Worm (Caenorhabditis elegans): Measurements from ENCODE around the gene C16E9.1.

C16E9.1 gene

ce11 chrX:6902958-6903357 is 37.1 kb upstream of the C16E9.1 start (continued):
- TF ChIP-seq hlh-12 (tag; optimal IDR thresholded peaks at IDR 0.05) (peak; percentile 46), mxl-1 (tag; optimal IDR thresholded peaks at IDR 0.05) (peak; percentile 72), attf-3 (GFP tag; conservative IDR thresholded peaks at IDR 0.05) (no peak), ztf-18 (tag; optimal IDR thresholded peaks at IDR 0.05) (no peak), madf-10 (tag; optimal IDR thresholded peaks at IDR 0.05) (peak; percentile 49), Y95B8A.8 (GFP tag; IDR thresholded peaks at IDR 0.05) (no peak), B0336.3 (GFP tag; IDR thresholded peaks at IDR 0.05) (no peak), snpc-1.1 (tag; optimal IDR thresholded peaks at IDR 0.05; ENCODE audit: insufficient read depth) (peak; percentile 1), athp-1 (tag; optimal IDR thresholded peaks at IDR 0.05) (no peak), snpc-1.3 (tag; optimal IDR thresholded peaks at IDR 0.05; ENCODE audit: insufficient read depth) (peak; percentile 44), nhr-90 (tag; optimal IDR thresholded peaks at IDR 0.05) (peak; percentile 82), B0019.2 (GFP tag; conservative IDR thresholded peaks at IDR 0.05) (0 out of 2 replicates have a peak, but pooled peaks have one; percentile 7), unc-130 (GFP tag; optimal IDR thresholded peaks at IDR 0.05) (peak; percentile 58), hlh-26 (GFP tag; conservative IDR thresholded peaks at IDR 0.05) (no peak), bed-2 (GFP tag; IDR thresholded peaks at IDR 0.05) (no peak), ztf-28 (GFP tag; IDR thresholded peaks at IDR 0.05) (no peak), lin-26 (GFP tag; IDR thresholded peaks at IDR 0.05) (no peak; the same call in 1 of the 2 replicates), madf-8 (GFP tag; conservative IDR thresholded peaks at IDR 0.05) (no peak), ama-1 (optimal IDR thresholded peaks at IDR 0.05) (no peak), ama-1 (GFP tag; optimal IDR thresholded peaks at IDR 0.05) (peak; percentile 42 to 73), zfh-2 (GFP tag; conservative IDR thresholded peaks at IDR 0.05) (no peak), unc-62 (GFP tag; optimal IDR thresholded peaks at IDR 0.05) (no peak), mes-4 (tag; optimal IDR thresholded peaks at IDR 0.05) (peak; percentile 64), nhr-80 (tag; optimal IDR thresholded peaks at IDR 0.05) (peak; percentile 36), somi-1 (GFP tag; optimal IDR thresholded peaks at IDR 0.05) (peak; percentile 47), hmg-20 (GFP tag; IDR thresholded peaks at IDR 0.05) (peak; percentile 56; the same call in 1 of the 2 replicates), lsl-1 (GFP tag; optimal IDR thresholded peaks at IDR 0.05) (no peak), let-607 (tag; optimal IDR thresholded peaks at IDR 0.05) (peak; percentile 44), sptf-2 (GFP tag; optimal IDR thresholded peaks at IDR 0.05) (peak; percentile 37), B0035.1 (tag; optimal IDR thresholded peaks at IDR 0.05) (peak; percentile 4), sea-2 (GFP tag; IDR thresholded peaks at IDR 0.05) (no peak), sdz-38 (tag; optimal IDR thresholded peaks at IDR 0.05) (no peak), lag-1 (GFP tag; IDR thresholded peaks at IDR 0.05) (no peak), hmg-1.2 (GFP tag; IDR thresholded peaks at IDR 0.05) (peak; percentile 80), zim-3 (tag; optimal IDR thresholded peaks at IDR 0.05) (peak; percentile 86), lin-35 (GFP tag; optimal IDR thresholded peaks at IDR 0.05) (no peak), ceh-100 (GFP tag; IDR thresholded peaks at IDR 0.05) (peak; percentile 59), Y67H2A.10 (GFP tag; conservative IDR thresholded peaks at IDR 0.05) (no peak), him-1 (tag; optimal IDR thresholded peaks at IDR 0.05) (peak; percentile 88), lin-54 (GFP tag; optimal IDR thresholded peaks at IDR 0.05) (peak; percentile 42), Y56A3A.18 (GFP tag; IDR thresholded peaks at IDR 0.05) (peak; percentile 90), aptf-3 (GFP tag; IDR thresholded peaks at IDR 0.05) (0 out of 2 replicates have a peak, but pooled peaks have one; percentile 49), ekl-4 (GFP tag; IDR thresholded peaks at IDR 0.05) (peak; percentile 65; the same call in 1 of the 2 replicates), bed-1 (GFP tag; IDR thresholded peaks at IDR 0.05) (no peak), F49E8.2 (tag; optimal IDR thresholded peaks at IDR 0.05; ENCODE audit: insufficient read depth) (no peak), let-526 (GFP tag; IDR thresholded peaks at IDR 0.05) (no peak), die-1 (tag; optimal IDR thresholded peaks at IDR 0.05) (peak; percentile 88), egl-18 (GFP tag; IDR thresholded peaks at IDR 0.05) (no peak), xnd-1 (tag; optimal IDR thresholded peaks at IDR 0.05) (no peak)

All from whole organism, young adult.